Worm (Caenorhabditis elegans) whole organism, late embryonic: ENCODE measurements around the gene mpz-4.

Experiments used
- ama-1 ChIP-seq: fragments of 150-350 bp; optimal IDR thresholded peaks from 2 replicates; lab custom pipeline; 2014
- ceh-19 ChIP-seq: fragments of 200-800 bp; sonication (Bioruptor generic); optimal IDR thresholded peaks from 2 replicates; lab custom pipeline; 2018; ENCODE audit warnings: mild to moderate bottlenecking, missing genetic modification characterization, missing compliant biosample characterization
- ceh-24 ChIP-seq: sonication (generic microtip); optimal IDR thresholded peaks from 2 replicates; lab custom pipeline; 2016; ENCODE audit warnings: mild to moderate bottlenecking, missing genetic modification characterization, missing compliant biosample characterization
- ceh-34 ChIP-seq: sonication (generic microtip); optimal IDR thresholded peaks from 2 replicates; lab custom pipeline; 2016; ENCODE audit warnings: mild to moderate bottlenecking, missing genetic modification characterization, missing compliant biosample characterization
- ceh-45 ChIP-seq: fragments of 200-800 bp; sonication (Bioruptor generic); IDR thresholded peaks from 2 replicates; pipeline ENCODE4 v1.3.6; 2022; ENCODE audit warnings: missing genetic modification reagents, missing genetic modification characterization, missing compliant biosample characterization
- fkh-10 ChIP-seq: fragments of 150-350 bp; optimal IDR thresholded peaks from 2 replicates; lab custom pipeline; 2014; ENCODE audit warnings: missing biosample characterization, missing genetic modification reagents, missing genetic modification characterization
- hlh-30 ChIP-seq: sonication (generic microtip); optimal IDR thresholded peaks from 2 replicates; lab custom pipeline; 2017; ENCODE audit warnings: antibody characterized with exemption, missing genetic modification characterization, missing compliant biosample characterization; ENCODE audit not compliant: insufficient read depth
- hlh-8 ChIP-seq: sonication (generic microtip); optimal IDR thresholded peaks from 2 replicates; lab custom pipeline; 2016; ENCODE audit warnings: missing genotype, missing genetic modification characterization, missing compliant biosample characterization
- lim-6 ChIP-seq: sonication (generic microtip); optimal IDR thresholded peaks from 2 replicates; lab custom pipeline; 2016; ENCODE audit warnings: missing genetic modification characterization, missing compliant biosample characterization
- nfya-1 ChIP-seq: sonication (generic microtip); optimal IDR thresholded peaks from 2 replicates; lab custom pipeline; 2017; ENCODE audit warnings: missing genetic modification characterization, mild to moderate bottlenecking, missing compliant biosample characterization, antibody characterized with exemption, moderate library complexity
- nhr-11 ChIP-seq: fragments of 150-350 bp; optimal IDR thresholded peaks from 2 replicates; lab custom pipeline; 2014; ENCODE audit warnings: missing biosample characterization, missing genetic modification characterization

ce11 chrIV:4809397-4809796 lies 17.7 kb downstream of the mpz-4 start, which contains the start of gene ubxn-6:
- TF ChIP-seq fkh-10: no peak
- no peak for TF ChIP-seq ceh-24 (tag; lab: Kevin White, UChicago)
- TF ChIP-seq ama-1 (lab: Kevin White, UChicago): no peak
- TF ChIP-seq ceh-45 (GFP tag; lab: Robert Waterston, UW): no peak
- no peak for TF ChIP-seq nhr-11 (tag; lab: Kevin White, UChicago)
- no peak for TF ChIP-seq ceh-34 (tag; lab: Kevin White, UChicago)
- no peak for TF ChIP-seq nfya-1 (tag; lab: Kevin White, UChicago)
- no peak for TF ChIP-seq hlh-8
- no peak for TF ChIP-seq ceh-19 (GFP tag; lab: Kevin White, UChicago)
- no peak for TF ChIP-seq hlh-30 (tag; lab: Kevin White, UChicago)
- no peak for TF ChIP-seq lim-6 (tag; lab: Kevin White, UChicago)
